Worm (Caenorhabditis elegans): ENCODE data around the gene F57A8.1.
A peak's percentile ranks its signal among the peaks of the same experiment; 100 is the strongest.

The F57A8.1 gene

DNA sequence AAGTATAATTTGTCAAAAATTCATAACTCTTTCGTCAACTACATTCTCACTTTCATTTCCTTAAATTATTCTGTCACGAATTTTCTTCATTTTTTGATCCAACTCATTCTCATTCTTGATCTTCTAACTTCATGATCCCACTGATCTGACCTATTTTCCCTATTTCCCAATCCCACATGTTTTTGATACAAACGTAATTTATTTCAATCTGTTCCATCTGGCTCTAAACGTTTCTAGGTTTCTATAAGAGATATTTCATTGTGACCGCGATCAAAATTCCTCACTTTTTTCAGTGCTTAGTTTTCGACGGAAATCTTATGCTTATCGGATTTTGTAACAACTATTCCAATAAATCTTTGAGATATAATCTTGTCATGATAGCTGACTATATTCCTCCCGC lies 28.5 kb downstream of the F57A8.1 start:
- no peak for TF ChIP-seq nhr-77 (tag; optimal IDR thresholded peaks at IDR 0.05)
- TF ChIP-seq ztf-4 (tag; optimal IDR thresholded peaks at IDR 0.05) = no peak
- TF ChIP-seq pha-4 (tag; optimal IDR thresholded peaks at IDR 0.05) = no peak
- TF ChIP-seq nhr-237 (tag; optimal IDR thresholded peaks at IDR 0.05) = no peak
- TF ChIP-seq pqm-1 (tag; optimal IDR thresholded peaks at IDR 0.05) = no peak
- TF ChIP-seq fkh-10 (GFP tag; optimal IDR thresholded peaks at IDR 0.05) = no peak
- TF ChIP-seq jun-1 (tag; optimal IDR thresholded peaks at IDR 0.05) = no peak
- no peak for TF ChIP-seq nhr-23 (tag; optimal IDR thresholded peaks at IDR 0.05)

DNA sequence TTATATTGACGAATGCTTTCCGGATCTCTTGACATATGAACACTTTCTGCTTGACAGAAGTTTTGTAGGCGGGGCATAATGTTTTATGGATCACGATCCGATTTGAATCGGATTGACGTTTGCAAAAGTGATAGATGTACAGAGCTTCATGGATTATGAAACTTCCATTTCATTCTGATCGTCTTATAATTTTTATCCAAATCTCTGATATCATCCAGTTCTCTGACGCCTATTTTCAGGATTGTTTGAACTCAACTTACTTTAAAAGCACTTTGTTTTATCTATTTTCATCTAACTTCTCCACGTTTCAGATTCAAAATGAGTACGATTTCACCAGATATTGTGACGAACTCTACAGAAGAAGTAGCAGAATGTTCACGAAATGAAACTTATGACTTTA lies 29.6 kb downstream of the F57A8.1 start, which contains the start of gene npr-39:
Gene npr-39 (plus strand): TSS at position 301 of the 400 bp plus-strand sequence.
- TF ChIP-seq daf-12 (tag; optimal IDR thresholded peaks at IDR 0.05) (no peak), tbx-2 (tag; optimal IDR thresholded peaks at IDR 0.05) (no peak), ztf-4 (tag; optimal IDR thresholded peaks at IDR 0.05) (no peak), ceh-82 (tag; optimal IDR thresholded peaks at IDR 0.05) (no peak), nhr-76 (tag; optimal IDR thresholded peaks at IDR 0.05) (peak; percentile 43), egl-27 (tag; optimal IDR thresholded peaks at IDR 0.05) (no peak), nfya-1 (tag; optimal IDR thresholded peaks at IDR 0.05; ENCODE audit: insufficient read depth) (no peak)

DNA sequence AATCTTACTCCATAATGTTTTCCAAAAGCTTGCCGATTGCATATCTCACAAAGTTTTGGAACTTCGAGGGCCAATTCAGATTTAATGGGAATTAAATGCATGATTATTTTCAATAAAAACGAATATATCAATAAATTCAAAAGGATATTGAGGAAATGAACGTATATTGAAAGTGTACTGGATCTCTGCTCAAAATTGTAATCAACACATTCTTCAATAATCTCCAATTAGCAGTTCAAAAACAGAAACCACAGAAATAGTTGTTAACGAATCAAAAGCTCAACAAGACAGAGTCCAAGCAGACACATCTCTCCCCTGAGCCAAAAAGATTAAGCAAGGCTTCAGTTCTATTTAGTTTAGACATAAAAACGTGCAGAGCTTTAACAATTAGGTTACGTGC lies 33.4 kb downstream of the F57A8.1 start, which contains the start of gene nhr-192:
Gene nhr-192 (minus strand): TSS at position 101 of the 400 bp plus-strand sequence.
- TF ChIP-seq nhr-25 (tag; optimal IDR thresholded peaks at IDR 0.05) (no peak), unc-62 (GFP tag; optimal IDR thresholded peaks at IDR 0.05) (no peak), fkh-10 (GFP tag; optimal IDR thresholded peaks at IDR 0.05) (no peak), pqm-1 (tag; optimal IDR thresholded peaks at IDR 0.05) (no peak), egl-27 (tag; optimal IDR thresholded peaks at IDR 0.05) (no peak)

DNA sequence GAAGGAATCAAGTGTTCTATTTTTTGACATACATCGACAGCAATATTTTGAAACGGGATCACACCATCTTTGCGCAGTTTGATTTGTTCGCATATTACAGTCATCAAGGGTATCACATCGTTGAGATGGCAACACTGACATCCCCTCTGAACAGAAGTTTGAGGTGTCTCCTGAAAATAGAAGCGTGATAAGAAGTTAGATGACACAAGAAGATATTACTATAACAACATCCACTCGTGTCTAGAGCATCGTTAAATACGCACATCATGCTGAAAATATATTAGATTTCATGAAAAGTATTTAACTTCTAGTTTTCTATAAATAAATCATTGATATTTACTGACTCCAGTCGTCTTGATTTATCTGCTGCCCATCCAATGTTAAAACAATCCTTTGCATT lies 35.6 kb downstream of the F57A8.1 start:
- TF ChIP-seq nhr-23 (tag; optimal IDR thresholded peaks at IDR 0.05) (no peak), nhr-12 (tag; optimal IDR thresholded peaks at IDR 0.05) (no peak), fkh-10 (GFP tag; optimal IDR thresholded peaks at IDR 0.05) (no peak)

DNA sequence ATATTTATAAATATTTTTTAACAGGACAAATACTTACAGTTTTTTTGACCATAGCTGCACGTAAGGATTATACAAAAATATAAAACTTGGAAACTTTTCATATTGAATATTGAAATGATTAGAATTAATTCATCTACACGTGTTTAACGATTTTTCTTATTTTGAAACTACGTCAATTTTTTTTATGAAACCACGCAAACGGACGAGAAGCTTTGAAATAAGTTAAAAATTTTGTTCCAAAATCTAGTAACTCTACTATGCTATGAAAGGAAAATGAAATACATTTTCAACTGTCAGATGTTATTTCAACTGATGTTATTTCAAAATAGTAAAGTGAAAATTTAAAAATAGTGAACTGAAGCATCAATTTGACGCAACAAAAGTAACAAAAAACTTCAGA lies 36.7 kb downstream of the F57A8.1 start, which contains the start of gene F57A8.6:
Gene F57A8.6 (minus strand): TSS at position 101 of the 400 bp plus-strand sequence.
- no peak for TF ChIP-seq fkh-2 (tag; optimal IDR thresholded peaks at IDR 0.05)
- TF ChIP-seq nhr-67 (tag; optimal IDR thresholded peaks at IDR 0.05) = no peak
- no peak for TF ChIP-seq nfya-1 (tag; optimal IDR thresholded peaks at IDR 0.05; ENCODE audit: insufficient read depth)
- TF ChIP-seq egl-27 (tag; optimal IDR thresholded peaks at IDR 0.05) = no peak
- TF ChIP-seq nhr-76 (tag; optimal IDR thresholded peaks at IDR 0.05) = peak; percentile 46

DNA sequence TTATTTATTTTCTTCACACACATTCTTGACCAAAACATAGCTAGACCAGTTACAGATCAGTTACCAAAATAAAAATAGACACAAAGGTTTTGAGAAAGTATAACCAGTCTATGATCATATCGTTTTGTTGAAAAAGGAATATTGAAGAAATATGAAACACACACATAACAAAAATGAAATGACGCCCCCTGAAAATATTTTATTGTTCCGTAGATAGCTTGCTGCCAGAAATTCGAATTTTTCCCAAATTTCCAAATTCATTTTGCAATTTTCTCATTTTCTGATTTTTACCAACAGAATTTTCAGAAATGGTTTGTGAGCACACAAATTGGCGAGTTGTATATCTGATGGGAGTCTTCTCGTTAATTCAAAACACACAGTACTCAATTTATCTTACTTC lies 38.3 kb downstream of the F57A8.1 start, which contains the start of gene F57A8.7:
Gene F57A8.7 (plus strand): TSS at position 301 of the 400 bp plus-strand sequence.
- TF ChIP-seq sea-2 (GFP tag; optimal IDR thresholded peaks at IDR 0.05) = no peak
- no peak for TF ChIP-seq fkh-10 (GFP tag; optimal IDR thresholded peaks at IDR 0.05)
- no peak for TF ChIP-seq nhr-25 (tag; optimal IDR thresholded peaks at IDR 0.05)
- TF ChIP-seq ztf-11 (tag; optimal IDR thresholded peaks at IDR 0.05) = no peak
- TF ChIP-seq nhr-76 (tag; optimal IDR thresholded peaks at IDR 0.05) = no peak

DNA sequence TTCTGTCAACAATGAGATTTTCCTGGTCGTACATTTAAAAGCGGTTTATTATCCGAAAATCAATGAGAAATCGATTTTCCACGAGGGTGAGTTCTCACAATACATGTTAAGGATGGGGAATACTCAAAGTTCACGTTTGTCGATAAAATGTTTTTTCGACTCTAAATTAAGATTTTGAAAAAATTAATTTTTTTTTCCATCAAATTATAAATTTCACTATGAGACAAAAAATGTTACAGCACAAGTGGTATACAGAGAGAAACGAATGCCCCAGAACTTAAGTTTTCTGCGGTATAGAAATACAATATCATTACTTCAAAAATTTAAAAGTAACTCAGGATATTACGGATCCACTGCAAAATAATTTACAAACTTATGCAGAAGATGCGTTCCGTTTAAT lies 41.1 kb downstream of the F57A8.1 start, which contains the start of gene R04B5.1:
Gene R04B5.1 (minus strand): TSS at position 101 of the 400 bp plus-strand sequence.
- TF ChIP-seq egl-27 (tag; optimal IDR thresholded peaks at IDR 0.05) = no peak
- no peak for TF ChIP-seq pqm-1 (tag; optimal IDR thresholded peaks at IDR 0.05)
- TF ChIP-seq snpc-4 (tag; optimal IDR thresholded peaks at IDR 0.05) = no peak
- TF ChIP-seq ceh-16 (tag; optimal IDR thresholded peaks at IDR 0.05) = no peak
- TF ChIP-seq elt-3 (tag; optimal IDR thresholded peaks at IDR 0.05) = no peak
- no peak for TF ChIP-seq nhr-12 (tag; optimal IDR thresholded peaks at IDR 0.05)
- no peak for TF ChIP-seq lin-15B (tag; optimal IDR thresholded peaks at IDR 0.05)
- TF ChIP-seq sea-2 (GFP tag; optimal IDR thresholded peaks at IDR 0.05) = no peak
- no peak for TF ChIP-seq nhr-43 (tag; optimal IDR thresholded peaks at IDR 0.05; ENCODE audit: poor library complexity, severe bottlenecking)
- TF ChIP-seq unc-39 (tag; optimal IDR thresholded peaks at IDR 0.05) = no peak
- TF ChIP-seq nhr-23 (tag; optimal IDR thresholded peaks at IDR 0.05) = no peak
- no peak for TF ChIP-seq skn-1 (tag; optimal IDR thresholded peaks at IDR 0.05)
- TF ChIP-seq elt-1 (tag; optimal IDR thresholded peaks at IDR 0.05) = no peak
- TF ChIP-seq pha-4 (tag; optimal IDR thresholded peaks at IDR 0.05) = no peak
- no peak for TF ChIP-seq ZK546.5 (tag; optimal IDR thresholded peaks at IDR 0.05)
